Worm (Caenorhabditis elegans) whole organism, early embryonic: Measurements from ENCODE around the gene F28H6.8.

ENCODE experiments used
- B0310.2 ChIP-seq: sonication (generic microtip); optimal IDR thresholded peaks from 2 replicates; lab custom pipeline; 2016; ENCODE audit warnings: mild to moderate bottlenecking, missing genetic modification characterization, missing compliant biosample characterization
- F13C5.2 ChIP-seq: sonication (generic microtip); optimal IDR thresholded peaks from 2 replicates; lab custom pipeline; 2017; ENCODE audit warnings: mild to moderate bottlenecking, missing genetic modification characterization, inconsistent platforms, missing compliant biosample characterization
- ama-1 ChIP-seq: fragments of 150-350 bp; optimal IDR thresholded peaks from 2 replicates; lab custom pipeline; 2014
- ceh-13 ChIP-seq: fragments of 200-800 bp; sonication (Bioruptor generic); optimal IDR thresholded peaks from 2 replicates; lab custom pipeline; 2018; ENCODE audit warnings: mild to moderate bottlenecking, missing genetic modification characterization, missing compliant biosample characterization
- ceh-36 ChIP-seq: sonication (generic microtip); optimal IDR thresholded peaks from 2 replicates; lab custom pipeline; 2016; ENCODE audit warnings: missing genetic modification characterization, inconsistent platforms, missing compliant biosample characterization
- flt-1 ChIP-seq: fragments of 200-800 bp; sonication (Bioruptor generic); IDR thresholded peaks from 2 replicates; pipeline ENCODE4 v1.3.6; 2022; ENCODE audit warnings: missing genetic modification characterization, missing compliant biosample characterization
- pes-1 ChIP-seq: fragments of 200-800 bp; sonication (Bioruptor generic); IDR thresholded peaks from 2 replicates; pipeline ENCODE4 v1.3.6; 2022; ENCODE audit warnings: missing genetic modification reagents, missing genetic modification characterization, missing compliant biosample characterization
- scrt-1 ChIP-seq: fragments of 200-800 bp; sonication (Bioruptor generic); IDR thresholded peaks from 2 replicates; pipeline ENCODE4 v1.3.6; 2022; ENCODE audit warnings: missing genetic modification characterization, missing compliant biosample characterization
- sea-1 ChIP-seq: fragments of 200-800 bp; sonication (Bioruptor generic); conservative IDR thresholded peaks from 2 replicates; pipeline ENCODE4 v1.3.6; 2022; ENCODE audit warnings: missing genetic modification characterization, missing compliant biosample characterization
- tbx-11 ChIP-seq: fragments of 200-800 bp; sonication (Bioruptor generic); IDR thresholded peaks from 2 replicates; pipeline ENCODE4 v1.3.6; 2022; ENCODE audit warnings: missing genetic modification characterization, missing compliant biosample characterization
- tbx-37 ChIP-seq: fragments of 200-800 bp; sonication (Bioruptor generic); conservative IDR thresholded peaks from 2 replicates; pipeline ENCODE4 v1.3.6; 2022; ENCODE audit warnings: missing genetic modification reagents, missing genetic modification characterization, missing compliant biosample characterization
- tra-4 ChIP-seq: sonication (generic microtip); optimal IDR thresholded peaks from 2 replicates; lab custom pipeline; 2017; ENCODE audit warnings: missing genetic modification characterization, missing compliant biosample characterization

DNA sequence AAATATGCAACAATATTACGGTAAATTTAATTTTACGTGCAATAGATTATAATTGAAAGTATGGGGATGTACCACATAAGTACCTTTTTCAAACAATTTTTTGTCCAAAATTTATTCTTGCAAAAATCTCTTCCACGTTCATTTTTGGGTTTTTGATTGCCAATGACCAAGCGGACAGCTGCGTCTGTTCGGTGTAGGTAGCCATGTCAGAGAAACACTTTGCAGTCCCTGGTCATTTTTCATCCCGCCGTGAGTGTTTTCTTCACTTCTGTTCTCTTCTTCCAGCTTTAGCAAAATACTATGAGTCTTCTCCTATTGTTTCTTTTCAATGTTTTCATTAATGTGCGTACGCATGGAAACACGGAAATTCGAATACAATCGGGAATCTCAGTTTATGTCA lies 44.1 kb downstream of the F28H6.8 start, which contains the start of gene dsl-4:
- no peak for TF ChIP-seq tbx-37 (GFP tag; lab: Robert Waterston, UW)
- no peak for TF ChIP-seq ama-1 (lab: Kevin White, UChicago)
- no peak for TF ChIP-seq flt-1 (GFP tag; lab: Robert Waterston, UW)
- no peak for TF ChIP-seq ceh-36 (tag; lab: Kevin White, UChicago)
- TF ChIP-seq tra-4 (tag; lab: Kevin White, UChicago) = no peak
- TF ChIP-seq scrt-1 (GFP tag; lab: Robert Waterston, UW) = no peak
- TF ChIP-seq pes-1 (GFP tag; lab: Robert Waterston, UW) = no peak
- no peak for TF ChIP-seq sea-1 (GFP tag; lab: Robert Waterston, UW)
- no peak for TF ChIP-seq B0310.2 (tag; lab: Kevin White, UChicago)
- TF ChIP-seq tbx-11 (GFP tag; lab: Robert Waterston, UW) = no peak
- no peak for TF ChIP-seq F13C5.2 (tag; lab: Kevin White, UChicago)
- no peak for TF ChIP-seq ceh-13 (GFP tag; lab: Kevin White, UChicago)
